Fruit fly (Drosophila melanogaster): ENCODE results near the gene HERC2.
"Not testable (repeated sequence)": the region's sequence is repeated elsewhere in the genome, so short reads cannot be mapped to it uniquely, and the experiment has no call there.

The HERC2 gene

DNA sequence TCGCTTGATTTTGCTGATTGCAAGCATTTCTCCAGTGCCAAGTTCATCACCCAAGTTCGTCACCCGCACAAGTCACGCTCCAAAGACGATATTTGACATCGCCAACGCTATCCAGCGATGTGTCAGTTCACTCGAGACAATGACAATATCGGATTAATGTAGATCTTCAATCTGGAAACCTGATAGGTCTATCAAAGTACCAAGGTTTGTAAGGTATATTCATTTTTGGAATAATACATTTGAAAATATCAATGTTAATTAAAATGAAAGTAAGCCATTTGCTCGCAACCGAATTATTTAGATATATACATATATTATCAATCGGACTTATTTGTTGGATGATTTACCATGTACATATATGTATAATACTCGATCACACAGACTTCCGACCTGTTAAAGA, 24.7 kb downstream of the HERC2 start, which contains the start of gene Obp19c:
TSS of gene Obp19c (minus strand) at position 101 of the 400 bp plus-strand sequence.
- TF ChIP-seq CG8478 (optimal IDR thresholded peaks at IDR 0.05), result no peak
- no peak for TF ChIP-seq usp (GFP tag; optimal IDR thresholded peaks at IDR 0.05)
- TF ChIP-seq Dll (optimal IDR thresholded peaks at IDR 0.05), result no peak
- no peak for TF ChIP-seq pan (optimal IDR thresholded peaks at IDR 0.05)
- no peak for TF ChIP-seq EcR (GFP tag; optimal IDR thresholded peaks at IDR 0.05)
- no peak for TF ChIP-seq psq (optimal IDR thresholded peaks at IDR 0.05)

DNA sequence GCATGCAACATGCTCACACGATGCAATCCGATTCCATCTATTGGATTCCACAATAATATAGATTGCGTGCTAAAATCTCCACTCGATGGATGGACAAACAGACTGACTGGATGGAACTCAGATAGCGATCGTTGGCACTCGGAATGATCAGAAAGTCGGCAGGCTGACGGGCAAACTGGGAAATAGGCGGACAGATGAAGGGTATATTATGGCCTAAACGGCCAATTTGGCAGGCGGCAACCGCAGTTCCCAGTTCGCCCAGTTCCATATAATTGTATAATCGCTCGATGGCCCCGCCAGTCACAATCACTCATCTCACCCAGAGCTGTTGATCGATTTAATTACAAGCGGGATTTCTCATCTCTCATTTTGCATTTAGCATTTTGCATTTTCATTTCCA, 25.1 kb downstream of the HERC2 start, which contains the start of gene Obp19d:
TSS of gene Obp19d (plus strand) at position 301 of the 400 bp plus-strand sequence.
- TF ChIP-seq EcR (GFP tag; optimal IDR thresholded peaks at IDR 0.05) (no peak), pan (optimal IDR thresholded peaks at IDR 0.05) (no peak), Dll (optimal IDR thresholded peaks at IDR 0.05) (no peak)

DNA sequence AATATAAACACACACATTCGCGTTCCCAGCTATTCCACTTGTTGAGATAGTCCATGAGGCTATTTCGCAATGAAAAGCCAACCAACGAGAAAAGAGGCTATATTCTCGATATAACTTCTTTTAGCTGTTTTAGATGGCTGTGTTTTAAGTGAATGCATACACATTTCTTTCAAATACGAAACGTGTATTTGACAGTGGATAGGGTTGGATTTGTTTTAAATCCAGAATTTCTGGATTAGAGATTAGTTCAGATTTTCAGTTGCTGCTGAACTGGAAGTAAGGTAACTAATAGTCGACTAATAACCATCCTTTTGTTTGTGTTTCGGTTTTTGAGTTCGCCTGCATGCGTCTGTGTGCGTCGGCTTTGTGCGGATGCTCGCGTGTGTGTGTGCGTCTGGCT, 29.0 kb downstream of the HERC2 start:
- TF ChIP-seq CG8478 (optimal IDR thresholded peaks at IDR 0.05) (no peak), psq (optimal IDR thresholded peaks at IDR 0.05) (no peak), pan (optimal IDR thresholded peaks at IDR 0.05) (no peak), EcR (GFP tag; optimal IDR thresholded peaks at IDR 0.05) (no peak), usp (GFP tag; optimal IDR thresholded peaks at IDR 0.05) (no peak), Dll (optimal IDR thresholded peaks at IDR 0.05) (no peak)

DNA sequence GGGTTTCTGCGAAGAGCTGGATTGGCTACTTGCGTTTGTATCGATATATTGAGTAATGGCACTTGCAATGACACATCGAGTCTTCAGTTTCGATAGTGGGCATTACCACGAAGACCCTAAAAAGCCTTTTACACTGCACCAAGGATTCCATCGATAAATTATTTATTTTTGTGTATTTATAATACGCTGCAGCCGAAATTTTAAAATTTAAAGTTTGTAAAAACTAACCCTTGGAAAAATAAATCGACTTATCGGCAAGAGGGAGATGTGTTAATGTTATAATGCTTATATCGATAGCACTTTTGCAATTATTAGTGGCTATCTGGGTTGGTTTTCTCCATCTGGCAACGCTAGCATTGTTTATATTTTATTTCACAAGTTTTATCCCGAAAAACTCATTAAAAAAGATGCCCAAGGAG, 29.6 kb downstream of the HERC2 start, which contains the start of the genes Pp4-19C and cactin:
TSS of gene Pp4-19C (minus strand) at position 256 of the 419 bp plus-strand sequence.
TSS of gene cactin (plus strand) at position 323 of the 419 bp plus-strand sequence.
- TF ChIP-seq usp (GFP tag; optimal IDR thresholded peaks at IDR 0.05) (no peak), CG8478 (optimal IDR thresholded peaks at IDR 0.05) (no peak), pan (optimal IDR thresholded peaks at IDR 0.05) (no peak), psq (optimal IDR thresholded peaks at IDR 0.05) (no peak), EcR (GFP tag; optimal IDR thresholded peaks at IDR 0.05) (no peak), Dll (optimal IDR thresholded peaks at IDR 0.05) (no peak)

DNA sequence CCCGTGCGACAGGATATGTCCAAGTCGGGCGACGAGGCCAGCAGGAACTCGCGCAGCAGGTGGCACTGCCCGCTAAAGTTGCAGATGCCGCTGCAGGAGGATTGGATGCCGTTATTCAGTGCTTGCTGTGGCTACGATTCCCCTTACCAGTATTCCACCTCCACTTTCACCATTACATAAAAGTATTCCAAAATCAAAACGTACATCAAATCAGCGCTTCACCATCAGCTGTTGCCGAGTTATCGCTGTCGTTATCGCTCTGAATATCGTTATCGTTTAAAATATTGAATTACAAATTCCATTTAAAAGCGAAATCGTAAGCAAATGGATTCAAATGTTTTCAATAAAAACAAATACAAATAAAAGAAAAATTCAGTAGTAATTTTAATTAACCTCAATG, 32.6 kb downstream of the HERC2 start, which contains the start of gene CG15456:
TSS of gene CG15456 (minus strand) at position 225 of the 400 bp plus-strand sequence.
- TF ChIP-seq Dll (optimal IDR thresholded peaks at IDR 0.05), result no peak
- no peak for TF ChIP-seq CG8478 (optimal IDR thresholded peaks at IDR 0.05)
- TF ChIP-seq usp (GFP tag; optimal IDR thresholded peaks at IDR 0.05), result no peak
- no peak for TF ChIP-seq psq (optimal IDR thresholded peaks at IDR 0.05)
- TF ChIP-seq EcR (GFP tag; optimal IDR thresholded peaks at IDR 0.05), result no peak
- TF ChIP-seq pan (optimal IDR thresholded peaks at IDR 0.05), result no peak

DNA sequence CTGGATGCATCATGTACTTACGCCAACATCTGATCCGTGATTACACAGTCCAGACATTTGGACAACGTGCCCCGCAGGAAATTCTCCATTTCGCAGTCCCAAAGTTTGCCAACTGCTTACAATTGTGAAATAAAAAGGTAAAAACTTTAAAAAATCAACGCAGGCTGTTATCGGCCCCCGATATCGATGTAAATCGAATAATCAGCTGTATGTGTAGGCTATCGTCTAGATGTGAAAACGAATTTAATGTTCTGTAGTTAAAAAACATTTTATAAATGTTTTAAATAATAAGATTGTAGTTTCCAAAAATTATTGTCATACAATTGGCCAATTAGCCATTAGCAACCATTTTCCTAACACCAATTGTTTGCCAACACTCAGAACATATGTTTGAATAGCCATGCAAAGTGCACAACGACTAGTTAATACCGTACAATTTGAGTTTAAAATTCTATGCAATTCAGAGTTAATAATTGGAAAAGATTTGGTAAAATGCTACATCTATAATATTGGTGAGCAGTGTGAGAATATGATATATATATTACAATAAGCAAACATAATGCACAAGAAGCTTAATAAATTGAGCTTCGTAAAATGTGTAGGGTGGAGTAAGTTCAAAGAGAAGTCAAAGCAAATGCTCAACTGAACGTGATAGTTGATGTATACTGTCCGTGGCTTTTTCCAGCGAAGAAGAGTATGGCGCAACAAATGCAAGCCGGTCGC, 35.4 kb downstream of the HERC2 start, which contains the start of the genes CG11710 and mal:
TSS of gene CG11710 (minus strand) at position 192 of the 723 bp plus-strand sequence.
TSS of gene mal (plus strand) at position 194 of the 723 bp plus-strand sequence.
- TF ChIP-seq psq (optimal IDR thresholded peaks at IDR 0.05), result no peak
- no peak for TF ChIP-seq Dll (optimal IDR thresholded peaks at IDR 0.05)
- TF ChIP-seq CG8478 (optimal IDR thresholded peaks at IDR 0.05), result no peak
- no peak for TF ChIP-seq usp (GFP tag; optimal IDR thresholded peaks at IDR 0.05)
- no peak for TF ChIP-seq pan (optimal IDR thresholded peaks at IDR 0.05)
- no peak for TF ChIP-seq EcR (GFP tag; optimal IDR thresholded peaks at IDR 0.05)

DNA sequence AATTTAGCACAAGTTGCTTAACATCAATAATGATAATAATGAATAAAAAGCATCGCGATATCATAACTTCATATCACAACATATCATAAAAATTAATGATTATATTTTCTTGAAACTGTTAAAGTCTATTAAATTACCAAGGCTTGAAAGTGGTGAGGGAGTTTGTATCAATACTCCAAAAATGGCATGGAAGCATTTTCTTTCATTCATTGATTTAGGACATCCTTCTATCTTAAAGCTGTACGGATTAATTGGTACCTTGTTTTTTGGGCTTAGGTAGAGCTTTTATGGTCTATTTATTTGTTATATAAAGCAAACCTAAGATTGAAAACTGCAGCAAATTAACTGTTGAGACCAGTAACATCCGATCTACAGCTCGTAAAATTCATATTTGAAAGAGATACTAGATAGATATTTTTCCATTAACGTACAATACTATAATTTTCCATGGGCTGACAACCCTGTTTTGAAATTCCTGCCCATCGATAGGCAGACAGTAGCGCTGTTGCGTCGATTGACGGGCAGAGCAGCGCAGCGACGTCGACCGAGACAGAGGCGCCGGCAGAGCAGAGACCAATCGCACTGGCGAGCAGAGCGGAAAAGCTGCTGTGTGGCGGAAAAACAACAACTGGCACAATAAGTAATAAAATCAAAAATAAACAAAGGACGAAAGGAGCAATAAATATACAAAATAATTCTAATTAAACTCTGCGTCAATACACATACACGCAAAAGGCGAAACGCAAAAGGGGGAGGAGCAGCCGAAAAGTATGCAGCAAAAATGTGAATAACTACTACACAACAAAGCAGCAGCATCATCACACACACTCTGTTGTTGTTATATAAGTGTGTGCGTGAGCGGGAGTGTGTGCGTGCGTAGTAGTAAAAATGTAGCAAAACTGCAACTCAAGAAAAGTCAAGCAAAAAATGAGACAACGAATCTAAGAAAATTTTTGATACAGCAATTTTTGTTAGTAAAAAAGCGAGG, 39.4 kb downstream of the HERC2 start, which contains the start of gene CG1695:
TSS of gene CG1695 (plus strand) at position 606 of the 988 bp plus-strand sequence.
- TF ChIP-seq usp (GFP tag; optimal IDR thresholded peaks at IDR 0.05) (no peak), EcR (GFP tag; optimal IDR thresholded peaks at IDR 0.05) (no peak), Dll (optimal IDR thresholded peaks at IDR 0.05) (no peak), pan (optimal IDR thresholded peaks at IDR 0.05) (no peak), psq (optimal IDR thresholded peaks at IDR 0.05) (no peak), CG8478 (optimal IDR thresholded peaks at IDR 0.05) (no peak)

DNA sequence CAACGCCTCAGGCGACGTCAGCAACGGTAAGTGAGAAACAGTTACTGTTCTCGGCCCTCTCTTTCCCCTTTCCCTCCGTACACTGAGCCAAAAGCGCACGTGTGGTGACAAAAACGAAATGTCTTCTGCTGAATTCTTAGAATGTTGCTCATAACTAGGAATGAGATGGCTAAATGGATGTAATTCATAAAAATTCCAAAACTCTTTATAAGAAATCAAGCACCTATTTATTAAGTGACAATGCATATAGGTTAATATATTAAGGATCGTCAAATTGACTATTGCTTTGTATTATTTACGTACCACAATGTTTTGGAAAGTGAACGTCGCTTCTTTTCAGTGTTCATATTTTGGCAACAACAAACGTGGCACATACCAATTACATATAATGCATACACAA, 40.3 kb downstream of the HERC2 start:
- no peak for TF ChIP-seq Dll (optimal IDR thresholded peaks at IDR 0.05)
- TF ChIP-seq psq (optimal IDR thresholded peaks at IDR 0.05), result no peak
- no peak for TF ChIP-seq CG8478 (optimal IDR thresholded peaks at IDR 0.05)
- TF ChIP-seq pan (optimal IDR thresholded peaks at IDR 0.05), result no peak
- TF ChIP-seq usp (GFP tag; optimal IDR thresholded peaks at IDR 0.05), result no peak
- TF ChIP-seq EcR (GFP tag; optimal IDR thresholded peaks at IDR 0.05), result no peak

DNA sequence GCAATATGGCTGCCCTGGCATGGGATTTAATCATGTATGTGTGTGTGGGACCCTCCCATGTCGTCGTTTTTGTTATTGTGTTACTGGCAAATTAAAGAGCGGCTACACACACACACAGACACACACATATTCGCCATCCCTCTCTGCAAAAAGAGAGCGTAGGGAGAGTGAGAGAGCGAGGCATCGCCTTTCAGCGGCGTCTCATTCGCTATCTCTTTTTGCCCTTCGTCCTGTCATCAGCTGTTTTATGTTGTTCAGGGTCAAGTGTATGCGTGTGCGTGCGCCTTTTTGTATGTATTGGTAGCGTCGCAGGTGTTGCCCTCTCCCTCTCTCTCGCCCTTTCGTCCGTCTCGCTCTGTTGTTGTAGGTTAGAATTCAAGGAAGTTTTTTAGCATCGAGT, 42.7 kb downstream of the HERC2 start:
- TF ChIP-seq Dll (optimal IDR thresholded peaks at IDR 0.05) (no peak), usp (GFP tag; optimal IDR thresholded peaks at IDR 0.05) (no peak), EcR (GFP tag; optimal IDR thresholded peaks at IDR 0.05) (no peak)

DNA sequence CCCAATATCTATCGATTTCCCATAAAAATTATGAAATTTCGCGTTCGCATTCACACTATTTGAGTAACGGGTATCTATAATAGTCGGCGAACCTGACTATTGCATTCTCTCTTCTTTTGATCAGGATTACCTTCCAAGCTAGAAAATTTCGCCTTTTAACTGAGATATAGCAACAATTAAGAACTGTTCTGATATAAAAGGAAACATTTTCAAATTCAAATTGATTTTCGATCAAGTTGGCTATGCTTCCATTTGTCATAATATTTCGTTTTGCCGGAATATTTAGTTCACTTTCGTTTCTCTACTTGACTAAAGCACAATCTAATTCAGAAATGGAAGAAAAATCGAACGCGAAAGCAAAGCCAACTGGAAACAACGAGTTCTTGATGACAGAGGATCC, 51.9 kb downstream of the HERC2 start, which contains the start of gene CG42578:
TSS of gene CG42578 (plus strand) at position 301 of the 400 bp plus-strand sequence.
- not testable (repeated sequence) for TF ChIP-seq usp (GFP tag; optimal IDR thresholded peaks at IDR 0.05); EcR (GFP tag; optimal IDR thresholded peaks at IDR 0.05); CG8478 (optimal IDR thresholded peaks at IDR 0.05)

DNA sequence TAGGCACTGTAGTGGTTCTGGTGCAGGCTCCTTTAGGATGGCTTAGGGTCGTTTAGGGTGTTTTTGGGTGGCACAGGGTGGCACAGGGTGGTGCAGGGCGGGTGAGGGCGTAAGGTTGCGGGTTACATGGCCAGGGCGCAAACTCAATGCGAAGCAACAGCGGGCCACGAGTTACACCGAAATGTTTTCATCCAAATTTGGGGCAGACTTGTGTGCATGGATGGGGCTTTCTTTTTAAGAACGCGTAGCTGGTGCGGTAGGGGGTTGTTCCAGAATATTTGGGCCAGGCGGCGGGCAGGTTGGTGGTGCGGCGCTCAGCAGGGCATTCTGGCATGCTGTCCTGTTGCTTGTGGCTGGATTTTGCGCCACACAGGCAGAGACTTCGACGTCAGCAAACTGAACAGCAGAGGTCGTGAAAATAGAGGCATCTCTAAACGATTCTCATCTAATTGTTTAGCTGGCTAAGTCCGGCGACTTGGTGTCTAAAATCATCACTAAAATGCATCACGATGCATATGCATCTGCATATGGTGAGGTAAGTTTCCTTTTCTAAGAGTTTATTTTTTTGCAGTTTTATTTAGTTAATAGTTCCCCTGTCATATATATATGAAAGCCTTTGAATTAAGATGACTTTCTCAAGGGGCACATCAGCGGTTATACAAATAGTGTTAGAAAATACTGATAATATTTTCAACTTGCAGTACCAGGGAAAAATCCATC, 53.8 kb downstream of the HERC2 start:
- no peak for TF ChIP-seq psq (optimal IDR thresholded peaks at IDR 0.05)
- TF ChIP-seq Dll (optimal IDR thresholded peaks at IDR 0.05), result no peak
- no peak for TF ChIP-seq EcR (GFP tag; optimal IDR thresholded peaks at IDR 0.05)
- no peak for TF ChIP-seq usp (GFP tag; optimal IDR thresholded peaks at IDR 0.05)
- TF ChIP-seq pan (optimal IDR thresholded peaks at IDR 0.05), result no peak
- no peak for TF ChIP-seq CG8478 (optimal IDR thresholded peaks at IDR 0.05)

All from whole organism.